Worm (Caenorhabditis elegans) whole organism, late embryonic: ENCODE data around the gene col-9.

Experiments
- fkh-10 ChIP-seq: fragments of 150-350 bp; optimal IDR thresholded peaks from 2 replicates; lab custom pipeline; 2014; ENCODE audit warnings: missing biosample characterization, missing genetic modification reagents, missing genetic modification characterization
- pax-1 ChIP-seq: fragments of 150-350 bp; optimal IDR thresholded peaks from 2 replicates; lab custom pipeline; 2014; ENCODE audit warnings: missing biosample characterization, missing genetic modification characterization
- rnt-1 ChIP-seq: sonication (generic microtip); optimal IDR thresholded peaks from 2 replicates; lab custom pipeline; 2016; ENCODE audit warnings: missing genetic modification characterization, missing compliant biosample characterization

DNA sequence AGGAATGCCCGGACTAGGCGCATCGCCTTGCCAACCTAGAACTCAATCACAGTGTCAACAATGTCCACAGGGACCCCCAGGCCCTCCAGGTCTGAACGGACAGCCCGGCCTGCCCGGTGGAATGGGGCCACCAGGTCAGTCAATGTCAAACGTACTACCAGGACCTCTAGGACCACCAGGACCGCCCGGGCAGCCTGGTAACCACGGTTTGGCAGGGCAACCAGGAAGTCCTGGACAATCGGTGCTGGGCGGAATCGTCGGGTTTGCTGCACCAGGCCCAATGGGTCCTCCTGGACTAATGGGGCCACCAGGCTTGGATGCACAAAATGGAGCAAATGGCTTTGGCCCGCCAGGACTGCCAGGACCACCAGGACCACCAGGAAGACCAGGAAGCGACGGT, 853 bp downstream of the col-9 start:
- no peak for TF ChIP-seq pax-1
- TF ChIP-seq rnt-1 = no peak
- no peak for TF ChIP-seq fkh-10 (GFP tag; lab: Kevin White, UChicago)
